Worm (Caenorhabditis elegans) whole organism, midembryonic: ENCODE measurements around the gene C47G2.3.

ENCODE experiments used
- T22C8.4 ChIP-seq: fragments of 200-800 bp; sonication (Bioruptor generic); IDR thresholded peaks from 2 replicates; pipeline ENCODE4 v1.3.6; 2022; ENCODE audit warnings: missing genetic modification characterization, missing compliant biosample characterization
- cog-1 ChIP-seq: sonication (generic microtip); optimal IDR thresholded peaks from 2 replicates; lab custom pipeline; 2016; ENCODE audit warnings: missing genetic modification characterization, missing compliant biosample characterization
- flt-1 ChIP-seq: fragments of 200-800 bp; sonication (Bioruptor generic); IDR thresholded peaks from 2 replicates; pipeline ENCODE4 v1.3.6; 2022; ENCODE audit warnings: missing genetic modification characterization, missing compliant biosample characterization
- klf-2 ChIP-seq: fragments of 200-800 bp; sonication (Bioruptor generic); conservative IDR thresholded peaks from 2 replicates; pipeline ENCODE4 v1.3.6; 2022; ENCODE audit warnings: missing genetic modification reagents, missing genetic modification characterization, missing compliant biosample characterization
- med-1 ChIP-seq: sonication (generic microtip); optimal IDR thresholded peaks from 2 replicates; lab custom pipeline; 2017; ENCODE audit warnings: missing genetic modification characterization, mild to moderate bottlenecking, missing compliant biosample characterization, antibody characterized with exemption, missing genetic modification reagents; ENCODE audit not compliant: insufficient read depth
- ref-1 ChIP-seq: fragments of 200-800 bp; sonication (Bioruptor generic); conservative IDR thresholded peaks from 2 replicates; pipeline ENCODE4 v1.3.6; 2022; ENCODE audit warnings: missing genetic modification reagents, missing genetic modification characterization, missing compliant biosample characterization
- tab-1 ChIP-seq: fragments of 200-800 bp; sonication (Bioruptor generic); IDR thresholded peaks from 2 replicates; pipeline ENCODE4 v1.3.6; 2022; ENCODE audit warnings: missing genetic modification characterization, missing compliant biosample characterization
- ztf-23 ChIP-seq: fragments of 200-800 bp; sonication (Bioruptor generic); IDR thresholded peaks from 2 replicates; pipeline ENCODE4 v1.3.6; 2022; ENCODE audit warnings: missing genetic modification reagents, missing genetic modification characterization, missing compliant biosample characterization
- ztf-29 ChIP-seq: fragments of 200-800 bp; sonication (Bioruptor generic); IDR thresholded peaks from 2 replicates; pipeline ENCODE4 v1.3.6; 2022; ENCODE audit warnings: missing genetic modification reagents, missing genetic modification characterization, missing compliant biosample characterization

ce11 chrII:11281177-11281576 is 8.8 kb downstream of the C47G2.3 start:
- TF ChIP-seq T22C8.4 (GFP tag; lab: Robert Waterston, UW): no peak
- no peak for TF ChIP-seq cog-1 (tag; lab: Kevin White, UChicago)
- TF ChIP-seq med-1: no peak
- TF ChIP-seq klf-2 (GFP tag; lab: Robert Waterston, UW): no peak
- no peak for TF ChIP-seq ref-1 (GFP tag; lab: Robert Waterston, UW)
- no peak for TF ChIP-seq ztf-23 (GFP tag; lab: Robert Waterston, UW)
- no peak for TF ChIP-seq tab-1 (GFP tag; lab: Robert Waterston, UW)
- TF ChIP-seq ztf-29 (GFP tag; lab: Robert Waterston, UW): no peak
- no peak for TF ChIP-seq flt-1 (GFP tag; lab: Robert Waterston, UW)
